Worm (Caenorhabditis elegans) whole organism, midembryonic: ENCODE measurements around the gene F38A1.15.

Experiments used
- T22C8.4 ChIP-seq: fragments of 200-800 bp; sonication (Bioruptor generic); IDR thresholded peaks from 2 replicates; pipeline ENCODE4 v1.3.6; 2022; ENCODE audit warnings: missing genetic modification characterization, missing compliant biosample characterization
- cog-1 ChIP-seq: sonication (generic microtip); optimal IDR thresholded peaks from 2 replicates; lab custom pipeline; 2016; ENCODE audit warnings: missing genetic modification characterization, missing compliant biosample characterization
- flt-1 ChIP-seq: fragments of 200-800 bp; sonication (Bioruptor generic); IDR thresholded peaks from 2 replicates; pipeline ENCODE4 v1.3.6; 2022; ENCODE audit warnings: missing genetic modification characterization, missing compliant biosample characterization
- klf-2 ChIP-seq: fragments of 200-800 bp; sonication (Bioruptor generic); conservative IDR thresholded peaks from 2 replicates; pipeline ENCODE4 v1.3.6; 2022; ENCODE audit warnings: missing genetic modification reagents, missing genetic modification characterization, missing compliant biosample characterization
- med-1 ChIP-seq: sonication (generic microtip); optimal IDR thresholded peaks from 2 replicates; lab custom pipeline; 2017; ENCODE audit warnings: missing genetic modification characterization, mild to moderate bottlenecking, missing compliant biosample characterization, antibody characterized with exemption, missing genetic modification reagents; ENCODE audit not compliant: insufficient read depth
- ref-1 ChIP-seq: fragments of 200-800 bp; sonication (Bioruptor generic); conservative IDR thresholded peaks from 2 replicates; pipeline ENCODE4 v1.3.6; 2022; ENCODE audit warnings: missing genetic modification reagents, missing genetic modification characterization, missing compliant biosample characterization
- tab-1 ChIP-seq: fragments of 200-800 bp; sonication (Bioruptor generic); IDR thresholded peaks from 2 replicates; pipeline ENCODE4 v1.3.6; 2022; ENCODE audit warnings: missing genetic modification characterization, missing compliant biosample characterization
- ztf-23 ChIP-seq: fragments of 200-800 bp; sonication (Bioruptor generic); IDR thresholded peaks from 2 replicates; pipeline ENCODE4 v1.3.6; 2022; ENCODE audit warnings: missing genetic modification reagents, missing genetic modification characterization, missing compliant biosample characterization
- ztf-29 ChIP-seq: fragments of 200-800 bp; sonication (Bioruptor generic); IDR thresholded peaks from 2 replicates; pipeline ENCODE4 v1.3.6; 2022; ENCODE audit warnings: missing genetic modification reagents, missing genetic modification characterization, missing compliant biosample characterization

DNA sequence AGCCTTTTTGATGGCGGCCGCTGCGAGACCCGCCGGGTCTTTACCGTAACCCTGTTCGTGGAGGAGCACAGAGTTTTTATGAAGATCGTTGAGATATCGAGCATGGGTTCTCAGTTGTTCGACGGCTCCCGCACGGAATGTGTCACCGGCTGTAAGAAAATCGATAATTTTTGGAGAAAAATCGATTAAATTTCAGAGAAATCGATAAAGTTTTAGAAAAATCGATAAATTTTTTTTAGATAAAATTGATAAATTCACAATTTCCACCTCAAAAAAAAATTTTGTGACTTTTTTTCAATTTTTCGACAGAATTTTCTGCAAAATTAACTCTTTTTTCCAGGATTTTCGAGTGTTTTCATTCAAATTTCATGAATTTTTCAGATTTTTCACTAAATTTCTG, 8.4 kb downstream of the F38A1.15 start:
- no peak for TF ChIP-seq ztf-23 (GFP tag; lab: Robert Waterston, UW)
- TF ChIP-seq flt-1 (GFP tag; lab: Robert Waterston, UW), result no peak
- no peak for TF ChIP-seq ztf-29 (GFP tag; lab: Robert Waterston, UW)
- TF ChIP-seq cog-1 (tag; lab: Kevin White, UChicago), result no peak
- TF ChIP-seq klf-2 (GFP tag; lab: Robert Waterston, UW), result no peak
- no peak for TF ChIP-seq tab-1 (GFP tag; lab: Robert Waterston, UW)
- no peak for TF ChIP-seq ref-1
- TF ChIP-seq T22C8.4 (GFP tag; lab: Robert Waterston, UW), result peak; percentile 56
- no peak for TF ChIP-seq med-1 (GFP tag; lab: Kevin White, UChicago)
